Fruit fly (Drosophila melanogaster) whole organism, prepupa: ENCODE results near the gene CG13384.

ENCODE experiments used
- Blimp-1 ChIP-seq: fragments of 200-800 bp; sonication (Bioruptor generic); optimal IDR thresholded peaks from 3 replicates; lab custom pipeline; 2017; ENCODE audit warnings: missing biosample characterization, missing genetic modification characterization, mild to moderate bottlenecking, moderate library complexity, missing genetic modification reagents
- CG10631 ChIP-seq: fragments of 200-800 bp; sonication (Bioruptor generic); optimal IDR thresholded peaks from 2 replicates; lab custom pipeline; 2016; ENCODE audit warnings: missing biosample characterization, missing genetic modification characterization
- CG10669 ChIP-seq: fragments of 200-800 bp; sonication (Bioruptor generic); optimal IDR thresholded peaks from 3 replicates; lab custom pipeline; 2018; ENCODE audit warnings: missing biosample characterization, mild to moderate bottlenecking, missing genetic modification characterization, moderate library complexity
- CG11294 ChIP-seq: fragments of 200-800 bp; sonication (Bioruptor generic); IDR thresholded peaks from 2 replicates; pipeline ENCODE4 v1.3.6; 2022; ENCODE audit warnings: missing biosample characterization, missing genetic modification characterization
- CG15336 ChIP-seq: fragments of 200-800 bp; sonication (Bioruptor generic); IDR thresholded peaks from 2 replicates; pipeline ENCODE4 v1.3.6; 2022; ENCODE audit warnings: missing biosample characterization, missing genetic modification characterization
- CG1621 ChIP-seq: fragments of 200-800 bp; sonication (Bioruptor generic); optimal IDR thresholded peaks from 3 replicates; lab custom pipeline; 2018; ENCODE audit warnings: missing biosample characterization, mild to moderate bottlenecking, missing genetic modification characterization
- CG16779 ChIP-seq: fragments of 200-800 bp; sonication (Bioruptor generic); optimal IDR thresholded peaks from 3 replicates; lab custom pipeline; 2017; ENCODE audit warnings: missing biosample characterization, mild to moderate bottlenecking, missing genetic modification characterization
- CG3032 ChIP-seq: fragments of 200-800 bp; optimal IDR thresholded peaks from 2 replicates; lab custom pipeline; 2019; ENCODE audit warnings: missing biosample characterization, mild to moderate bottlenecking, missing genetic modification characterization, moderate library complexity
- CG31627 ChIP-seq: fragments of 200-800 bp; sonication (Bioruptor generic); optimal IDR thresholded peaks from 3 replicates; lab custom pipeline; 2016; ENCODE audit warnings: missing biosample characterization, missing genetic modification characterization
- CG32006 ChIP-seq: fragments of 200-800 bp; sonication (Bioruptor generic); optimal IDR thresholded peaks from 3 replicates; lab custom pipeline; 2017; ENCODE audit warnings: missing biosample characterization, mild to moderate bottlenecking, missing genetic modification characterization
- CG34406 ChIP-seq: fragments of 200-800 bp; sonication (Bioruptor generic); optimal IDR thresholded peaks from 3 replicates; lab custom pipeline; 2016; ENCODE audit warnings: missing biosample characterization, missing genetic modification characterization
- CG6276 ChIP-seq: fragments of 200-800 bp; sonication (Bioruptor generic); optimal IDR thresholded peaks from 2 replicates; lab custom pipeline; 2017; ENCODE audit warnings: missing biosample characterization, mild to moderate bottlenecking, missing genetic modification characterization
- CG6792 ChIP-seq: fragments of 200-800 bp; sonication (Bioruptor generic); optimal IDR thresholded peaks from 3 replicates; lab custom pipeline; 2016; ENCODE audit warnings: missing biosample characterization, missing genetic modification characterization
- CG6854 ChIP-seq: fragments of 200-800 bp; sonication (Bioruptor generic); optimal IDR thresholded peaks from 2 replicates; lab custom pipeline; 2017; ENCODE audit warnings: missing biosample characterization, mild to moderate bottlenecking, missing genetic modification characterization
- CG7368 ChIP-seq: fragments of 200-800 bp; sonication (Bioruptor generic); optimal IDR thresholded peaks from 3 replicates; lab custom pipeline; 2016; ENCODE audit warnings: missing biosample characterization, missing genetic modification characterization
- CG8119 ChIP-seq: fragments of 200-800 bp; sonication (Bioruptor generic); IDR thresholded peaks from 3 replicates; pipeline ENCODE4 v1.3.6; 2022; ENCODE audit warnings: missing biosample characterization, missing genetic modification characterization
- CG8319 ChIP-seq: fragments of 200-800 bp; sonication (Bioruptor generic); optimal IDR thresholded peaks from 3 replicates; lab custom pipeline; 2016; ENCODE audit warnings: missing biosample characterization, missing genetic modification characterization
- CG8632 ChIP-seq: fragments of 200-800 bp; sonication (Bioruptor generic); optimal IDR thresholded peaks from 3 replicates; lab custom pipeline; 2016; ENCODE audit warnings: missing biosample characterization, missing genetic modification characterization
- CG9139 ChIP-seq: fragments of 200-800 bp; sonication (Bioruptor generic); optimal IDR thresholded peaks from 3 replicates; lab custom pipeline; 2017; ENCODE audit warnings: missing biosample characterization, mild to moderate bottlenecking, missing genetic modification characterization
- Eip75B ChIP-seq: fragments of 200-800 bp; sonication (Bioruptor generic); optimal IDR thresholded peaks from 3 replicates; lab custom pipeline; 2016; ENCODE audit warnings: missing biosample characterization, missing genetic modification characterization
- Eip78C ChIP-seq: fragments of 200-800 bp; sonication (Bioruptor generic); peaks from one replicate; lab custom pipeline; 2016; ENCODE audit warnings: missing biosample characterization, missing genetic modification characterization
- Eip93F ChIP-seq: fragments of 200-800 bp; sonication (Bioruptor generic); optimal IDR thresholded peaks from 2 replicates; lab custom pipeline; 2016; ENCODE audit warnings: missing biosample characterization, mild to moderate bottlenecking, missing genetic modification characterization
- Ets21C ChIP-seq: fragments of 200-800 bp; sonication (Bioruptor generic); optimal IDR thresholded peaks from 3 replicates; lab custom pipeline; 2016; ENCODE audit warnings: missing biosample characterization, missing genetic modification characterization
- Gug ChIP-seq: fragments of 200-800 bp; sonication (Bioruptor generic); IDR thresholded peaks from 2 replicates; pipeline ENCODE4 v1.3.6; 2022; ENCODE audit warnings: missing biosample characterization, missing genetic modification characterization
- Hr38 ChIP-seq: sonication (Bioruptor generic); optimal IDR thresholded peaks from 2 replicates; lab custom pipeline; 2016; ENCODE audit warnings: missing biosample characterization, missing genetic modification characterization
- Hr39 ChIP-seq: fragments of 200-800 bp; sonication (Bioruptor generic); optimal IDR thresholded peaks from 2 replicates; lab custom pipeline; 2016; ENCODE audit warnings: missing biosample characterization, missing genetic modification characterization
- Hr4 ChIP-seq: fragments of 200-800 bp; sonication (Bioruptor generic); optimal IDR thresholded peaks from 3 replicates; lab custom pipeline; 2016; ENCODE audit warnings: missing biosample characterization, missing genetic modification characterization
- Lpt ChIP-seq: fragments of 200-800 bp; sonication (Bioruptor generic); optimal IDR thresholded peaks from 3 replicates; lab custom pipeline; 2016; ENCODE audit warnings: missing biosample characterization, missing genetic modification characterization
- Met ChIP-seq: fragments of 200-800 bp; sonication (Bioruptor generic); optimal IDR thresholded peaks from 3 replicates; lab custom pipeline; 2016; ENCODE audit warnings: missing biosample characterization, missing genetic modification characterization
- Sox102F ChIP-seq: fragments of 200-800 bp; sonication (Bioruptor generic); optimal IDR thresholded peaks from 2 replicates; lab custom pipeline; 2016; ENCODE audit warnings: missing biosample characterization, mild to moderate bottlenecking, missing genetic modification characterization
- Sox14 ChIP-seq: fragments of 200-800 bp; sonication (Bioruptor generic); optimal IDR thresholded peaks from 3 replicates; lab custom pipeline; 2016; ENCODE audit warnings: missing biosample characterization, missing genetic modification characterization
- Sox15 ChIP-seq: fragments of 200-800 bp; sonication (Bioruptor generic); optimal IDR thresholded peaks from 3 replicates; lab custom pipeline; 2016; ENCODE audit warnings: missing biosample characterization, missing genetic modification characterization
- achi ChIP-seq: fragments of 200-800 bp; sonication (Bioruptor generic); optimal IDR thresholded peaks from 3 replicates; lab custom pipeline; 2016; ENCODE audit warnings: missing biosample characterization, missing genetic modification characterization
- acj6 ChIP-seq: fragments of 200-800 bp; sonication (Bioruptor generic); optimal IDR thresholded peaks from 3 replicates; lab custom pipeline; 2016; ENCODE audit warnings: missing biosample characterization, missing genetic modification characterization
- cyc ChIP-seq: fragments of 200-800 bp; sonication (Bioruptor generic); optimal IDR thresholded peaks from 3 replicates; lab custom pipeline; 2016; ENCODE audit warnings: missing biosample characterization, missing genetic modification characterization
- dac ChIP-seq: fragments of 200-800 bp; sonication (Bioruptor generic); optimal IDR thresholded peaks from 2 replicates; lab custom pipeline; 2017; ENCODE audit warnings: missing biosample characterization, mild to moderate bottlenecking, missing genetic modification characterization
- dsx ChIP-seq: fragments of 200-800 bp; optimal IDR thresholded peaks from 3 replicates; lab custom pipeline; 2019; ENCODE audit warnings: missing biosample characterization, mild to moderate bottlenecking, missing genetic modification characterization, moderate library complexity; ENCODE audit not compliant: poor library complexity, severe bottlenecking
- eg ChIP-seq: fragments of 200-800 bp; sonication (Bioruptor generic); IDR thresholded peaks from 3 replicates; pipeline ENCODE4 v1.3.6; 2022; ENCODE audit warnings: missing biosample characterization, missing genetic modification characterization
- fd59A ChIP-seq: fragments of 200-800 bp; sonication (Bioruptor generic); optimal IDR thresholded peaks from 2 replicates; lab custom pipeline; 2017; ENCODE audit warnings: missing biosample characterization, mild to moderate bottlenecking, missing genetic modification characterization, missing genetic modification reagents
- fd85E ChIP-seq: fragments of 200-800 bp; sonication (Bioruptor generic); optimal IDR thresholded peaks from 3 replicates; lab custom pipeline; 2016; ENCODE audit warnings: missing biosample characterization, missing genetic modification characterization
- lz ChIP-seq: fragments of 200-800 bp; sonication (Bioruptor generic); optimal IDR thresholded peaks from 3 replicates; lab custom pipeline; 2016; ENCODE audit warnings: missing biosample characterization, missing genetic modification characterization
- net ChIP-seq: fragments of 200-800 bp; sonication (Bioruptor generic); optimal IDR thresholded peaks from 3 replicates; lab custom pipeline; 2016; ENCODE audit warnings: missing biosample characterization, missing genetic modification characterization
- salr ChIP-seq, 2 experiments: fragments of 200-800 bp; sonication (Bioruptor generic); optimal IDR thresholded peaks; 3 replicates each; lab custom pipeline; 2016 to 2018; ENCODE audit warnings: missing biosample characterization in 2 of 2, missing genetic modification characterization in 2 of 2, mild to moderate bottlenecking in 1 of 2
- spab ChIP-seq: fragments of 200-800 bp; sonication (Bioruptor generic); optimal IDR thresholded peaks from 2 replicates; lab custom pipeline; 2017; ENCODE audit warnings: missing biosample characterization, mild to moderate bottlenecking, missing genetic modification characterization, missing genetic modification reagents
- ss ChIP-seq, 2 experiments: fragments of 200-800 bp; sonication (Bioruptor generic); optimal IDR thresholded peaks; 2 replicates in 1 of 2; 3 replicates in 1 of 2; lab custom pipeline; 2017 to 2018; ENCODE audit warnings: mild to moderate bottlenecking in 2 of 2, missing biosample characterization in 2 of 2, missing genetic modification characterization in 2 of 2, moderate library complexity in 1 of 2
- topi ChIP-seq: fragments of 200-800 bp; sonication (Bioruptor generic); optimal IDR thresholded peaks from 3 replicates; lab custom pipeline; 2016; ENCODE audit warnings: missing biosample characterization, missing genetic modification characterization
- vri ChIP-seq: fragments of 200-800 bp; sonication (Bioruptor generic); optimal IDR thresholded peaks from 3 replicates; lab custom pipeline; 2016; ENCODE audit warnings: missing biosample characterization, mild to moderate bottlenecking, missing genetic modification characterization

Gene CG13384

dm6 chr2L:8419382-8419940 is 35.2 kb downstream of the CG13384 start (continued):
- TF ChIP-seq CG6854 (GFP tag; lab: Kevin White, UChicago) (peak; percentile 56), Sox14 (GFP tag; lab: Kevin White, UChicago) (peak; percentile 18), ss (GFP tag; optimal IDR thresholded peaks at IDR 0.05; lab: Kevin White, UChicago) (peak; percentile 75 to 77), CG8119 (GFP tag; lab: Robert Waterston, UW) (no peak), spab (no peak), achi (peak; percentile 10), dsx (GFP tag; lab: Kevin White, UChicago) (peak; percentile 50), salr (GFP tag; optimal IDR thresholded peaks at IDR 0.05; lab: Kevin White, UChicago) (no peak), acj6 (GFP tag; lab: Kevin White, UChicago) (no peak), eg (GFP tag; lab: Robert Waterston, UW) (no peak), CG31627 (GFP tag; lab: Kevin White, UChicago) (no peak), CG8319 (no peak), CG32006 (GFP tag; lab: Kevin White, UChicago) (no peak), dac (GFP tag; lab: Kevin White, UChicago) (no peak), CG9139 (peak; percentile 8), CG10631 (no peak), CG7368 (GFP tag; lab: Kevin White, UChicago) (peak; percentile 43), CG6276 (GFP tag; lab: Kevin White, UChicago) (no peak), Eip75B (peak; percentile 10), CG1621 (tag; lab: Kevin White, UChicago) (peak; percentile 23), Hr4 (GFP tag; lab: Kevin White, UChicago) (no peak), CG8632 (GFP tag; lab: Kevin White, UChicago) (no peak), Hr38 (GFP tag; lab: Kevin White, UChicago) (no peak), CG15336 (no peak), Blimp-1 (GFP tag; lab: Kevin White, UChicago) (no peak), fd85E (GFP tag; lab: Kevin White, UChicago) (no peak), Met (no peak), CG16779 (tag; lab: Kevin White, UChicago) (peak; percentile 34), cyc (GFP tag; lab: Kevin White, UChicago) (no peak), Gug (no peak), Sox15 (GFP tag; lab: Kevin White, UChicago) (no peak), vri (GFP tag; lab: Kevin White, UChicago) (peak; percentile 2), CG6792 (no peak), lz (no peak), CG34406 (GFP tag; lab: Kevin White, UChicago) (no peak), Eip78C (GFP tag; lab: Kevin White, UChicago) (peak; percentile 75)

dm6 chr2L:8420259-8420930 is 36.1 kb downstream of the CG13384 start:
- no peak for TF ChIP-seq net (GFP tag; lab: Kevin White, UChicago)
- TF ChIP-seq CG1621 (tag; lab: Kevin White, UChicago) = peak; percentile 46
- TF ChIP-seq Lpt (GFP tag; lab: Kevin White, UChicago) = peak; percentile 6
- no peak for TF ChIP-seq CG11294 (GFP tag; lab: Robert Waterston, UW)
- TF ChIP-seq Eip93F (GFP tag; lab: Kevin White, UChicago) = no peak
- TF ChIP-seq CG10631 = peak; percentile 54
- TF ChIP-seq Hr38 (GFP tag; lab: Kevin White, UChicago) = no peak
- TF ChIP-seq CG3032 (tag; lab: Kevin White, UChicago) = peak; percentile 27
- TF ChIP-seq Ets21C = no peak
- TF ChIP-seq CG8632 (GFP tag; lab: Kevin White, UChicago) = peak; percentile 29
- TF ChIP-seq fd85E (GFP tag; lab: Kevin White, UChicago) = no peak
- TF ChIP-seq CG9139 = peak; percentile 67
- peak; percentile 40 for TF ChIP-seq spab
- TF ChIP-seq Blimp-1 (GFP tag; lab: Kevin White, UChicago) = no peak
- peak; percentile 22 for TF ChIP-seq CG10669
- TF ChIP-seq Sox102F (GFP tag; lab: Kevin White, UChicago) = no peak
- TF ChIP-seq CG8319 = no peak
- TF ChIP-seq cyc (GFP tag; lab: Kevin White, UChicago) = no peak
- TF ChIP-seq achi = peak; percentile 7
- peak; percentile 9 for TF ChIP-seq fd59A (GFP tag; lab: Kevin White, UChicago)
- TF ChIP-seq topi (GFP tag; lab: Kevin White, UChicago) = no peak
- TF ChIP-seq Hr39 (GFP tag; lab: Kevin White, UChicago) = no peak
- peak; percentile 7 for TF ChIP-seq Sox14 (GFP tag; lab: Kevin White, UChicago)
- no peak for TF ChIP-seq CG7368 (GFP tag; lab: Kevin White, UChicago)
- peak; percentile 2 for TF ChIP-seq CG31627 (GFP tag; lab: Kevin White, UChicago)
- no peak for TF ChIP-seq dac (GFP tag; lab: Kevin White, UChicago)
- TF ChIP-seq CG34406 (GFP tag; lab: Kevin White, UChicago) = no peak
- TF ChIP-seq CG8119 (GFP tag; lab: Robert Waterston, UW) = no peak
- TF ChIP-seq CG6792 = no peak
- TF ChIP-seq acj6 (GFP tag; lab: Kevin White, UChicago) = peak; percentile 14
